Fruit fly (Drosophila melanogaster) whole organism, wandering third instar larva: ENCODE measurements around the gene CG7806.

Experiments
- Abd-B ChIP-seq: fragments of >200 bp; optimal IDR thresholded peaks from 2 replicates; lab custom pipeline; 2017; ENCODE audit warnings: missing biosample characterization, missing genetic modification characterization
- CG32264 ChIP-seq: fragments of 200-800 bp; sonication (Bioruptor generic); optimal IDR thresholded peaks from 2 replicates; lab custom pipeline; 2016; ENCODE audit warnings: missing biosample characterization, missing genetic modification characterization
- Dfd ChIP-seq: fragments of >200 bp; optimal IDR thresholded peaks from 2 replicates; lab custom pipeline; 2017; ENCODE audit warnings: missing biosample characterization, missing genetic modification characterization
- GATAd ChIP-seq: sonication (Bioruptor generic); optimal IDR thresholded peaks from 2 replicates; lab custom pipeline; 2016; ENCODE audit warnings: missing biosample characterization, missing genetic modification characterization
- Hnf4 ChIP-seq: fragments of 200-800 bp; sonication (Bioruptor generic); optimal IDR thresholded peaks from 2 replicates; lab custom pipeline; 2016; ENCODE audit warnings: missing biosample characterization, mild to moderate bottlenecking, missing genetic modification characterization
- Hr78 ChIP-seq: fragments of >200 bp; optimal IDR thresholded peaks from 2 replicates; lab custom pipeline; 2017; ENCODE audit warnings: missing biosample characterization, missing genetic modification characterization
- Mio ChIP-seq: sonication (Bioruptor generic); optimal IDR thresholded peaks from 2 replicates; lab custom pipeline; 2016; ENCODE audit warnings: missing biosample characterization, missing genetic modification characterization
- Rel ChIP-seq, 2 experiments: fragments of 200-800 bp; sonication (Bioruptor generic) in 1 of 2; optimal IDR thresholded peaks; 2 replicates in 1 of 2; 3 replicates in 1 of 2; lab custom pipeline; 2016 to 2019; ENCODE audit warnings: mild to moderate bottlenecking in 2 of 2, missing biosample characterization in 2 of 2, missing genetic modification characterization in 2 of 2, moderate library complexity in 1 of 2
- Vsx2 ChIP-seq: fragments of 200-300, 225-300 bp; sonication (Bioruptor generic); optimal IDR thresholded peaks from 2 replicates; lab custom pipeline; 2018; ENCODE audit warnings: missing biosample characterization, missing genetic modification characterization; ENCODE audit not compliant: partially characterized antibody
- ey ChIP-seq: fragments of 200-800 bp; sonication (Bioruptor generic); optimal IDR thresholded peaks from 2 replicates; lab custom pipeline; 2016; ENCODE audit warnings: missing biosample characterization, missing genetic modification characterization
- pan ChIP-seq: fragments of >200 bp; optimal IDR thresholded peaks from 2 replicates; lab custom pipeline; 2017
- psq ChIP-seq: fragments of 200-800 bp; sonication (Bioruptor generic); optimal IDR thresholded peaks from 3 replicates; lab custom pipeline; 2017; ENCODE audit warnings: missing biosample characterization, mild to moderate bottlenecking, missing genetic modification characterization, moderate library complexity

- no peak for TF ChIP-seq Vsx2 (GFP tag; lab: Kevin White, UChicago)
- no peak for TF ChIP-seq Hr78 (GFP tag; lab: Kevin White, UChicago)
- TF ChIP-seq CG32264 (GFP tag; lab: Kevin White, UChicago), result no peak
- TF ChIP-seq Abd-B, result no peak
- TF ChIP-seq psq (GFP tag; lab: Kevin White, UChicago), result no peak
- no peak for TF ChIP-seq Hnf4
- TF ChIP-seq Rel (GFP tag; optimal IDR thresholded peaks at IDR 0.05; lab: Kevin White, UChicago), result no peak
- TF ChIP-seq Rel (tag; optimal IDR thresholded peaks at IDR 0.05; lab: Kevin White, UChicago), result no peak
- TF ChIP-seq GATAd, result no peak
- TF ChIP-seq pan (lab: Kevin White, UChicago), result no peak
- TF ChIP-seq Dfd (GFP tag; lab: Kevin White, UChicago), result no peak
- TF ChIP-seq Mio (GFP tag; lab: Kevin White, UChicago), result no peak
- no peak for TF ChIP-seq ey (GFP tag; lab: Kevin White, UChicago)
Measured at dm6 chr2L:8334705-8335104, 23.5 kb downstream of the CG7806 start.
